Worm (Caenorhabditis elegans): ENCODE data around the gene imp-3.

imp-3 gene

DNA sequence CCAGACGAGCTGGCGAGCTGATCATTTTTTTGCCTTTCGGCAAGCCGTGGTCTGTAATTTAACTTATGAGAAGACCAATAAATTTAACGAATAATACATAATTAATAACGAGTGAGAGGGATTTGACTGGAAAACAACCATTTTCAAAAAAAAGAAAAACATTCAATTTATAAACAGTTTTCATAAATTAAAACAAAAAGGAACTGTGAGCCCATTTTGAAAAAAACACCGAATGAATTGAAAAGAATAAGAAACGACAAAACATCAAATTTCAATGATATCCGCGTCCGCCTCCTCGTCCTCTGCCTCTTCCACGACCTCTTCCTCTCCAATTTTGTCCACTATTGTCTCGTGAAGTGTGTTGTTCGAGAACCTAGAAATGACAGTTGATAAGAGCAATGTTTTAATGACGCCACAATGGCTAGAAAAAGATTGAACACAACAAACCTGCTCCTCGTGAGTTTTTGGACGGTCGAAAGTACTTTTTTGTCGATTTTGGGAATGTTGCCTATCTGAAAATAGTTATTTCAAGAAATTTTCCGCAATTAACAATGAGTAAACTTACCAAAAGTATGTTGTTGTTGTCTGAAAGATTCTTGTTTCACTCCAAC lies 5.5 kb downstream of the imp-3 start, which contains the start of gene tag-321:
tag-321 (minus strand) TSS at position 51 of the 611 bp plus-strand sequence.
- 0 out of 2 replicates have a peak, but pooled peaks have one; percentile 44 for TF ChIP-seq hsf-1 (GFP tag; IDR thresholded peaks at IDR 0.05)
- peak; percentile 63 for TF ChIP-seq nhr-80 (tag; optimal IDR thresholded peaks at IDR 0.05)
- no peak for TF ChIP-seq ztf-6 (GFP tag; IDR thresholded peaks at IDR 0.05)

DNA sequence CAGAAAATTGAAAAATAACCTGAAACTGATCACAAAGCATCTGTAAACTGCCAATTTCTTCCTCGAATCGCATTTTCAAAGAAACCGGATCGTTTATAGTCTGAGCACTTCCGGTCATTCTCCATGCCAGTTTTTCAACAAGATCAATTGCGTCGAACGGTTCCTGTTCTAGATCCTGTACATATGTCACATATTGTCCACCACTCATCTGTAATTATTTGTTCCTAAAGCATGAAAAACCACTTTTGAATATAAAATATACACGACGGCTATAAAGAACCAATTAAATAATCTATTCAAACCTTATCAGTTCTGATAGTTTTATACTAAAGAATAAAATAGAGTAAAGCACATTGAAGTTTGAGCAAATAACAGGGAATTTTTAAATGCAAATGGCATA lies 7.1 kb downstream of the imp-3 start, which contains the start of gene sec-10:
sec-10 (minus strand) TSS at position 208 of the 400 bp plus-strand sequence.
- TF ChIP-seq repo-1 (tag; optimal IDR thresholded peaks at IDR 0.05) (peak; percentile 12), B0336.3 (GFP tag; IDR thresholded peaks at IDR 0.05) (peak; percentile 72; the same call in 1 of the 2 replicates), pbrm-1 (GFP tag; IDR thresholded peaks at IDR 0.05) (0 out of 2 replicates have a peak, but pooled peaks have one; percentile 35), madf-6 (GFP tag; IDR thresholded peaks at IDR 0.05) (peak; percentile 16; the same call in 1 of the 2 replicates), lir-1 (GFP tag; conservative IDR thresholded peaks at IDR 0.05) (no peak), tbp1 (GFP tag; optimal IDR thresholded peaks at IDR 0.05) (peak; percentile 19), ekl-4 (GFP tag; IDR thresholded peaks at IDR 0.05) (no peak), athp-1 (tag; optimal IDR thresholded peaks at IDR 0.05) (peak; percentile 73), atf-7 (tag; optimal IDR thresholded peaks at IDR 0.05) (peak; percentile 16), ZK185.1 (tag; optimal IDR thresholded peaks at IDR 0.05; ENCODE audit: poor library complexity, severe bottlenecking) (peak; percentile 20), hsf-1 (GFP tag; IDR thresholded peaks at IDR 0.05) (no peak), mcd-1 (GFP tag; IDR thresholded peaks at IDR 0.05) (peak; percentile 35; the same call in 1 of the 2 replicates), hlh-26 (GFP tag; conservative IDR thresholded peaks at IDR 0.05) (no peak), F37B4.10 (GFP tag; IDR thresholded peaks at IDR 0.05) (no peak), tlf-1 (GFP tag; optimal IDR thresholded peaks at IDR 0.05) (peak; percentile 28), Y53G8AR.9 (GFP tag; conservative IDR thresholded peaks at IDR 0.05) (peak; percentile 87), madf-3 (GFP tag; IDR thresholded peaks at IDR 0.05) (0 out of 2 replicates have a peak, but pooled peaks have one; percentile 40)

DNA sequence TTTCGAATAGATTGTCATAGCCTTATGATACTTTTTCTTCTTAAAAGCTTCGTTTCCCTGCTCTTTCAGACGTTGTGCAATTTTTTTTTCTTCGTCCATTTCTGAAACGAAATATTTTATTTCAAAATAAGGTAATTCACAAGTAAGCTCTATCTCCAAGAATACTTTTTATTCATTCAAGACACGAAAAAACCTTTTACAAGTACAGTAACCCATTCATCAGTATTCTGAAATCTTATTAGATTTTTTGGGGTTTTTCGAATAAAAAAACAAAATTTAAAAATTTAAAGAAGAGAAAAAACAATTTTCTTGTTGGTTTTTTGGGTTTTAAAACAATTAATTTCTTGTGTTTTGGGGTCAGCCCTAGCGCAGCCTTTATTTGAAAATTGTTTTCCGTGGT lies 10.5 kb downstream of the imp-3 start, which contains the start of gene rpap-3:
rpap-3 (minus strand) TSS at position 101 of the 400 bp plus-strand sequence.
- TF ChIP-seq cebp-1 (GFP tag; IDR thresholded peaks at IDR 0.05) (no peak), cebp-1 (tag; optimal IDR thresholded peaks at IDR 0.05) (peak; percentile 8), hrde-1 (tag; optimal IDR thresholded peaks at IDR 0.05; ENCODE audit: borderline replicate concordance) (peak; percentile 8), efl-1 (GFP tag; optimal IDR thresholded peaks at IDR 0.05) (no peak), madf-6 (GFP tag; IDR thresholded peaks at IDR 0.05) (peak; percentile 30; the same call in 1 of the 2 replicates)

DNA sequence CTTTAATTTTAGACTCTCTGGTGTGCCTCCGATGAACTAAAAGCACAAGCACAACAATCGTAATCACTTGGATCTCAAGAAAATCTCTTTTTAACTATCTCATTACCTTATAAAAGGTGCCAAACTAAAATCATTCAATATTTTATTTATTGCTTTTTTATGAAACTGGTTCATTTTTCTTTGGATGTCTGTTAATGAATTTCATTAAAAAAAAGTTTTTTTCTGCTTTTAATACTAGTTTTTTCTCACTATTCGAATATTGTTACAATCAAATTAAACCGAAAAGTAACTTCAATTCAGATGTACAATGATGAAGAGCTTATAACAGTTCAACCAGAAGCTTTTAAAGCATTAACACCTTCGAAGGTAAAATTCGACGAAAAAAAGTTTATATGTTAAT lies 13.7 kb downstream of the imp-3 start, which contains the start of gene swd-2.1:
swd-2.1 (plus strand) TSS at position 301 of the 400 bp plus-strand sequence.
- TF ChIP-seq B0035.1 (tag; optimal IDR thresholded peaks at IDR 0.05) (no peak), xnd-1 (tag; optimal IDR thresholded peaks at IDR 0.05) (no peak), attf-5 (GFP tag; optimal IDR thresholded peaks at IDR 0.05) (no peak), unc-130 (GFP tag; optimal IDR thresholded peaks at IDR 0.05) (no peak)

DNA sequence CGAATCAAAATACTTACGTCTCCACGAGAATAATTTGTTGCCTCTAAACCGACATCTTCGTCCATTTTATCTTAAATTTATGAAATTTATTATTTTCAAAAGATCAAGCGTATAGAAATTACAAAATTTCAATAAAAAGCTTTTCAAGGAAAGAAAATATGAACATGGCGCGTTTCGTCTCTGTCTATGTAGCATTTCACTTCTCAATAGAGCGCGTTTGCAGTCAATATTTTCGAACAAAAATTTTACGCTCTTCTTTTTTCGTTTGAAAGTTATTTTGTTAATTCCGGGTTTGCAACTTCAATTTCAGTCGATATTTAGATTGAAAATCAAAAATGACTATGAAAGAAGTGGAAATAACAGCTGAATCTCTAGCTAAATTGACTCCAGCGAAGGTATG lies 15.2 kb downstream of the imp-3 start, which contains the start of the genes hcf-1 and swd-2.2:
hcf-1 (minus strand) TSS at position 70 of the 400 bp plus-strand sequence.
swd-2.2 (plus strand) TSS at position 206 of the 400 bp plus-strand sequence.
- peak; percentile 8 for TF ChIP-seq attf-5 (GFP tag; optimal IDR thresholded peaks at IDR 0.05)
- no peak for TF ChIP-seq lin-54 (GFP tag; optimal IDR thresholded peaks at IDR 0.05)
- TF ChIP-seq C06A6.2 (GFP tag; conservative IDR thresholded peaks at IDR 0.05): no peak
- peak; percentile 56 for TF ChIP-seq efl-1 (GFP tag; optimal IDR thresholded peaks at IDR 0.05)
- TF ChIP-seq sptf-2 (GFP tag; optimal IDR thresholded peaks at IDR 0.05): no peak
- TF ChIP-seq snpc-1.3 (tag; optimal IDR thresholded peaks at IDR 0.05; ENCODE audit: insufficient read depth): peak; percentile 18
- TF ChIP-seq lsl-1 (GFP tag; optimal IDR thresholded peaks at IDR 0.05): peak; percentile 42
- 0 out of 2 replicates have a peak, but pooled peaks have one; percentile 5 for TF ChIP-seq hmg-1.2 (GFP tag; IDR thresholded peaks at IDR 0.05)
- TF ChIP-seq aptf-3 (GFP tag; IDR thresholded peaks at IDR 0.05): no peak
- TF ChIP-seq dpl-1 (GFP tag; optimal IDR thresholded peaks at IDR 0.05): peak; percentile 23
- TF ChIP-seq ztf-22 (GFP tag; optimal IDR thresholded peaks at IDR 0.05): no peak
- peak; percentile 80 for TF ChIP-seq mcd-1 (GFP tag; IDR thresholded peaks at IDR 0.05)
- TF ChIP-seq mxl-1 (tag; optimal IDR thresholded peaks at IDR 0.05): no peak
- no peak for TF ChIP-seq unc-62 (GFP tag; optimal IDR thresholded peaks at IDR 0.05)
- no peak for TF ChIP-seq madf-3 (GFP tag; IDR thresholded peaks at IDR 0.05)
- no peak for TF ChIP-seq ztf-25 (GFP tag; IDR thresholded peaks at IDR 0.05)
- TF ChIP-seq F23B12.7 (tag; optimal IDR thresholded peaks at IDR 0.05; ENCODE audit: insufficient read depth): peak; percentile 33
